Worm (Caenorhabditis elegans) whole organism, L3 larva: ENCODE results near the gene F22B5.10.

ENCODE experiments used
- R02D3.7 ChIP-seq: fragments of 150-350 bp; optimal IDR thresholded peaks from 2 replicates; lab custom pipeline; 2014; ENCODE audit warnings: missing biosample characterization, missing genetic modification characterization
- ZK546.5 ChIP-seq: sonication (generic microtip); optimal IDR thresholded peaks from 2 replicates; lab custom pipeline; 2017; ENCODE audit warnings: missing biosample characterization, missing genetic modification characterization
- aly-2 ChIP-seq: fragments of 150-350 bp; optimal IDR thresholded peaks from 2 replicates; lab custom pipeline; 2014; ENCODE audit warnings: missing biosample characterization, missing genetic modification characterization
- ama-1 ChIP-seq: fragments of 150-350 bp; optimal IDR thresholded peaks from 2 replicates; lab custom pipeline; 2018
- ceh-28 ChIP-seq: fragments of 150-350 bp; optimal IDR thresholded peaks from 2 replicates; lab custom pipeline; 2014; ENCODE audit warnings: missing biosample characterization, missing genetic modification reagents, missing genetic modification characterization
- ceh-82 ChIP-seq: fragments of 150-350 bp; optimal IDR thresholded peaks from 2 replicates; lab custom pipeline; 2014; ENCODE audit warnings: missing biosample characterization, missing genetic modification characterization
- ceh-9 ChIP-seq: sonication (generic microtip); optimal IDR thresholded peaks from 2 replicates; lab custom pipeline; 2018; ENCODE audit warnings: missing biosample characterization, missing genetic modification characterization
- daf-12 ChIP-seq: fragments of 150-350 bp; optimal IDR thresholded peaks from 2 replicates; lab custom pipeline; 2014; ENCODE audit warnings: missing biosample characterization, missing genetic modification reagents, missing genetic modification characterization
- egl-27 ChIP-seq: sonication (generic microtip); optimal IDR thresholded peaks from 4 replicates; lab custom pipeline; 2017; ENCODE audit warnings: missing biosample characterization, missing genetic modification reagents, missing genetic modification characterization
- egl-5 ChIP-seq: fragments of 150-350 bp; optimal IDR thresholded peaks from 2 replicates; lab custom pipeline; 2017; ENCODE audit warnings: missing biosample characterization, missing genetic modification reagents, missing genetic modification characterization, inconsistent platforms
- elt-1 ChIP-seq: fragments of 150-350 bp; optimal IDR thresholded peaks from 2 replicates; lab custom pipeline; 2014; ENCODE audit warnings: missing biosample characterization, missing genetic modification characterization
- elt-2 ChIP-seq: sonication (generic microtip); optimal IDR thresholded peaks from 2 replicates; lab custom pipeline; 2016; ENCODE audit warnings: missing genetic modification reagents, mild to moderate bottlenecking, missing genetic modification characterization, missing compliant biosample characterization
- elt-3 ChIP-seq, 3 experiments: fragments of 150-350 bp in 1 of 3; sonication (generic microtip) in 2 of 3; optimal IDR thresholded peaks; 2 replicates in 2 of 3; 4 replicates in 1 of 3; lab custom pipeline; 2014 to 2017; ENCODE audit warnings: missing biosample characterization in 3 of 3, missing genetic modification characterization in 3 of 3
- eor-1 ChIP-seq, 2 experiments: fragments of 150-350 bp; optimal IDR thresholded peaks; 2 replicates each; lab custom pipeline; 2014 to 2018; ENCODE audit warnings: missing biosample characterization in 2 of 2, missing genetic modification characterization in 2 of 2
- fkh-10 ChIP-seq: sonication (generic microtip); optimal IDR thresholded peaks from 2 replicates; lab custom pipeline; 2017; ENCODE audit warnings: missing biosample characterization, missing genetic modification reagents, missing genetic modification characterization
- fkh-2 ChIP-seq: fragments of 150-350 bp; optimal IDR thresholded peaks from 2 replicates; lab custom pipeline; 2014; ENCODE audit warnings: missing biosample characterization, missing genetic modification reagents, missing genetic modification characterization
- fos-1 ChIP-seq: fragments of 150-350 bp; optimal IDR thresholded peaks from 2 replicates; lab custom pipeline; 2014; ENCODE audit warnings: missing biosample characterization, missing genetic modification characterization
- hmg-11 ChIP-seq: sonication (generic microtip); optimal IDR thresholded peaks from 2 replicates; lab custom pipeline; 2016; ENCODE audit warnings: missing genetic modification characterization, missing compliant biosample characterization
- jun-1 ChIP-seq: fragments of 150-350 bp; optimal IDR thresholded peaks from 2 replicates; lab custom pipeline; 2014; ENCODE audit warnings: missing biosample characterization, missing genetic modification reagents, missing genetic modification characterization
- lin-15B ChIP-seq: fragments of 150-350 bp; optimal IDR thresholded peaks from 2 replicates; lab custom pipeline; 2014; ENCODE audit warnings: missing biosample characterization, missing genetic modification characterization
- lin-39 ChIP-seq: fragments of 150-350 bp; optimal IDR thresholded peaks from 2 replicates; lab custom pipeline; 2018; ENCODE audit warnings: missing biosample characterization, missing genetic modification reagents, missing genetic modification characterization
- lsy-12 ChIP-seq: sonication (generic microtip); optimal IDR thresholded peaks from 2 replicates; lab custom pipeline; 2016; ENCODE audit warnings: mild to moderate bottlenecking, missing genetic modification characterization, missing compliant biosample characterization
- mdl-1 ChIP-seq: fragments of 150-350 bp; optimal IDR thresholded peaks from 2 replicates; lab custom pipeline; 2014; ENCODE audit warnings: missing biosample characterization, missing genetic modification characterization
- mml-1 ChIP-seq: fragments of 150-350 bp; sonication (generic microtip); optimal IDR thresholded peaks from 3 replicates; lab custom pipeline; 2014; ENCODE audit warnings: missing biosample characterization, missing genetic modification characterization
- nfya-1 ChIP-seq: sonication (generic microtip); optimal IDR thresholded peaks from 2 replicates; lab custom pipeline; 2017; ENCODE audit warnings: missing genetic modification characterization, mild to moderate bottlenecking, missing compliant biosample characterization, antibody characterized with exemption, moderate library complexity; ENCODE audit not compliant: insufficient read depth
- nhr-11 ChIP-seq: fragments of 150-350 bp; optimal IDR thresholded peaks from 2 replicates; lab custom pipeline; 2014; ENCODE audit warnings: missing biosample characterization, missing genetic modification characterization
- nhr-12 ChIP-seq: fragments of 150-350 bp; optimal IDR thresholded peaks from 2 replicates; lab custom pipeline; 2014; ENCODE audit warnings: missing biosample characterization, missing genetic modification characterization
- nhr-23 ChIP-seq: fragments of 150-350 bp; optimal IDR thresholded peaks from 2 replicates; lab custom pipeline; 2014; ENCODE audit warnings: missing biosample characterization, missing genetic modification reagents, missing genetic modification characterization
- nhr-237 ChIP-seq: fragments of 150-350 bp; optimal IDR thresholded peaks from 2 replicates; lab custom pipeline; 2014; ENCODE audit warnings: missing biosample characterization, missing genetic modification characterization
- nhr-25 ChIP-seq: sonication (generic microtip); optimal IDR thresholded peaks from 2 replicates; lab custom pipeline; 2017; ENCODE audit warnings: missing biosample characterization, missing genetic modification characterization
- nhr-28 ChIP-seq: fragments of 150-350 bp; optimal IDR thresholded peaks from 2 replicates; lab custom pipeline; 2014; ENCODE audit warnings: missing biosample characterization, missing genetic modification characterization
- nhr-43 ChIP-seq: sonication (generic microtip); optimal IDR thresholded peaks from 2 replicates; lab custom pipeline; 2016; ENCODE audit warnings: mild to moderate bottlenecking, missing genetic modification characterization, missing compliant biosample characterization; ENCODE audit not compliant: poor library complexity, severe bottlenecking
- nhr-67 ChIP-seq: fragments of 150-350 bp; optimal IDR thresholded peaks from 2 replicates; lab custom pipeline; 2014; ENCODE audit warnings: missing biosample characterization, missing genetic modification characterization
- nhr-76 ChIP-seq: fragments of 150-350 bp; sonication (generic microtip); optimal IDR thresholded peaks from 5 replicates; lab custom pipeline; 2014; ENCODE audit warnings: missing biosample characterization, missing genetic modification characterization
- nhr-77 ChIP-seq: fragments of 150-350 bp; optimal IDR thresholded peaks from 2 replicates; lab custom pipeline; 2014; ENCODE audit warnings: missing biosample characterization, missing genetic modification characterization
- pha-4 ChIP-seq: fragments of 150-350 bp; optimal IDR thresholded peaks from 2 replicates; lab custom pipeline; 2014; ENCODE audit warnings: missing biosample characterization, missing genetic modification reagents, missing genetic modification characterization
- pqm-1 ChIP-seq: fragments of 150-350 bp; optimal IDR thresholded peaks from 2 replicates; lab custom pipeline; 2017; ENCODE audit warnings: missing biosample characterization, missing genetic modification characterization, inconsistent platforms
- sea-2 ChIP-seq: fragments of 150-350 bp; sonication (generic microtip); optimal IDR thresholded peaks from 4 replicates; lab custom pipeline; 2014; ENCODE audit warnings: missing biosample characterization, missing genetic modification reagents, missing genetic modification characterization
- skn-1 ChIP-seq: fragments of 150-350 bp; optimal IDR thresholded peaks from 2 replicates; lab custom pipeline; 2014; ENCODE audit warnings: missing biosample characterization, missing genetic modification characterization
- snpc-4 ChIP-seq: fragments of 150-350 bp; optimal IDR thresholded peaks from 2 replicates; lab custom pipeline; 2014; ENCODE audit warnings: missing biosample characterization, missing genetic modification characterization
- tbx-2 ChIP-seq: sonication (generic microtip); optimal IDR thresholded peaks from 2 replicates; lab custom pipeline; 2016; ENCODE audit warnings: mild to moderate bottlenecking, missing genetic modification characterization, missing compliant biosample characterization
- unc-39 ChIP-seq: sonication (generic microtip); optimal IDR thresholded peaks from 4 replicates; lab custom pipeline; 2017; ENCODE audit warnings: missing biosample characterization, missing genetic modification characterization
- zag-1 ChIP-seq: fragments of 150-350 bp; optimal IDR thresholded peaks from 2 replicates; lab custom pipeline; 2014; ENCODE audit warnings: missing biosample characterization, missing genetic modification characterization
- ztf-11 ChIP-seq: fragments of 150-350 bp; optimal IDR thresholded peaks from 2 replicates; lab custom pipeline; 2014; ENCODE audit warnings: missing biosample characterization, missing genetic modification characterization
- ztf-4 ChIP-seq: fragments of 150-350 bp; optimal IDR thresholded peaks from 2 replicates; lab custom pipeline; 2014; ENCODE audit warnings: missing biosample characterization, missing genetic modification characterization

F22B5.10 gene

ce11 chrII:8481033-8481708, 14.2 kb downstream of the F22B5.10 start (continued):
- no peak for TF ChIP-seq nhr-28
- peak; percentile 26 for TF ChIP-seq nhr-43 (tag; lab: Kevin White, UChicago)
- TF ChIP-seq ztf-11 (tag; lab: Kevin White, UChicago): no peak
- TF ChIP-seq nhr-23: no peak
- peak; percentile 24 for TF ChIP-seq egl-5 (tag; lab: Kevin White, UChicago)
- no peak for TF ChIP-seq lin-39
- TF ChIP-seq mdl-1 (tag; lab: Kevin White, UChicago): no peak
- no peak for TF ChIP-seq nhr-77 (tag; lab: Kevin White, UChicago)
- no peak for TF ChIP-seq nhr-76
- peak; percentile 37 for TF ChIP-seq nfya-1 (tag; lab: Kevin White, UChicago)
- no peak for TF ChIP-seq aly-2 (tag; lab: Kevin White, UChicago)
- no peak for TF ChIP-seq ceh-82 (tag; lab: Kevin White, UChicago)
- no peak for TF ChIP-seq nhr-237 (tag; lab: Kevin White, UChicago)
- TF ChIP-seq fos-1: no peak

- TF ChIP-seq nhr-77 (tag; lab: Kevin White, UChicago) (no peak), lin-15B (tag; lab: Kevin White, UChicago) (no peak), elt-3 (tag; optimal IDR thresholded peaks at IDR 0.05; lab: Kevin White, UChicago) (no peak), ama-1 (lab: Kevin White, UChicago) (peak; percentile 89), tbx-2 (no peak), hmg-11 (no peak)
These were observed 14.8 kb downstream of the F22B5.10 start, which contains the start of gene M05D6.5 for ce11 chrII:8481731-8482253. Gene M05D6.5 (minus strand): TSS chrII:8482203.

- TF ChIP-seq pqm-1 (tag; lab: Kevin White, UChicago) (no peak), mml-1 (tag; lab: Kevin White, UChicago) (no peak), nhr-237 (tag; lab: Kevin White, UChicago) (no peak), fkh-10 (no peak), nhr-25 (tag; lab: Kevin White, UChicago) (peak; percentile 34), unc-39 (no peak), aly-2 (tag; lab: Kevin White, UChicago) (no peak), ama-1 (lab: Kevin White, UChicago) (no peak), sea-2 (no peak), nfya-1 (tag; lab: Kevin White, UChicago) (peak; percentile 46), snpc-4 (tag; lab: Kevin White, UChicago) (no peak), skn-1 (tag; lab: Kevin White, UChicago) (peak; percentile 13), eor-1 (tag; optimal IDR thresholded peaks at IDR 0.05; lab: Kevin White, UChicago) (no peak), lin-15B (tag; lab: Kevin White, UChicago) (peak; percentile 40), ztf-11 (tag; lab: Kevin White, UChicago) (no peak), ztf-4 (tag; lab: Kevin White, UChicago) (no peak), ceh-82 (tag; lab: Kevin White, UChicago) (no peak), ceh-9 (tag; lab: Kevin White, UChicago) (no peak), fkh-2 (tag; lab: Kevin White, UChicago) (no peak), jun-1 (tag; lab: Kevin White, UChicago) (no peak), daf-12 (tag; lab: Kevin White, UChicago) (no peak), zag-1 (tag; lab: Kevin White, UChicago) (no peak), egl-5 (tag; lab: Kevin White, UChicago) (no peak), elt-2 (tag; lab: Kevin White, UChicago) (peak; percentile 7), ZK546.5 (tag; lab: Kevin White, UChicago) (no peak), nhr-23 (no peak), fos-1 (no peak), nhr-76 (no peak), tbx-2 (no peak), lin-39 (peak; percentile 39), nhr-28 (no peak), nhr-12 (tag; lab: Kevin White, UChicago) (no peak), nhr-11 (tag; lab: Kevin White, UChicago) (no peak), ceh-28 (tag; lab: Kevin White, UChicago) (no peak), egl-27 (tag; lab: Kevin White, UChicago) (no peak), nhr-67 (tag; lab: Kevin White, UChicago) (no peak), elt-3 (tag; optimal IDR thresholded peaks at IDR 0.05; lab: Kevin White, UChicago) (no peak), lsy-12 (tag; lab: Kevin White, UChicago) (no peak), nhr-77 (tag; lab: Kevin White, UChicago) (no peak), pha-4 (tag; lab: Kevin White, UChicago) (peak; percentile 65), nhr-43 (tag; lab: Kevin White, UChicago) (no peak), R02D3.7 (tag; lab: Kevin White, UChicago) (no peak), mdl-1 (tag; lab: Kevin White, UChicago) (no peak), elt-1 (no peak)
These were observed 16.3 kb downstream of the F22B5.10 start for ce11 chrII:8483124-8483792.
